Worm (Caenorhabditis elegans) whole organism, L4/young adult: ENCODE data around the gene pde-4.

Experiments
- W03F9.2 ChIP-seq: fragments of 150-350 bp; optimal IDR thresholded peaks from 2 replicates; lab custom pipeline; 2014; ENCODE audit warnings: missing biosample characterization, missing genetic modification characterization
- dao-5 ChIP-seq: sonication (generic microtip); optimal IDR thresholded peaks from 2 replicates; lab custom pipeline; 2016; ENCODE audit warnings: missing genotype, missing genetic modification characterization, moderate library complexity, missing compliant biosample characterization
- him-1 ChIP-seq: sonication (generic microtip); optimal IDR thresholded peaks from 2 replicates; lab custom pipeline; 2016; ENCODE audit warnings: missing genotype, missing genetic modification reagents, missing genetic modification characterization, missing compliant biosample characterization

DNA sequence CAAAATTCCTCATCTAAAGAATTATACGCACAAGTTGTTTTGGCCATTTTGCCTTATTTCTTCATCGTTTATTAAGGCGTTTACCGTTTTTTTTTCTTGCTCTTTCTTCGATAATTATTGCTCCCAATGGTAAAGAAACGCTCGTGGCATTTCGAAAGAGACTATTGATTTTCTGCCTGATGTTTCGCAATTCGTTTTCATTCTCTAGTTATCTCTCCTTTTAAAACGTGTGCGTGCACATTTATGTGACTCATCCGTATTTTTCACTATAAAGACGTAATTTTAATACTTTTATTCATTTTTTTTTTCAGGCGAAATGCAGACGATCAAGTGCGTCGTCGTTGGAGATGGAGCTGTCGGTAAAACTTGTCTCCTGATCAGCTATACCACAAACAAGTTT lies 34.9 kb downstream of the pde-4 start, which contains the start of gene cdc-42:
- no peak for TF ChIP-seq dao-5 (tag; lab: Kevin White, UChicago)
- no peak for TF ChIP-seq W03F9.2
- TF ChIP-seq him-1 (tag; lab: Kevin White, UChicago), result no peak
